Fruit fly (Drosophila melanogaster) whole organism, prepupa: ENCODE measurements around the gene CG33630.

ENCODE experiments used
- CG11294 ChIP-seq: fragments of 200-800 bp; sonication (Bioruptor generic); IDR thresholded peaks from 2 replicates; pipeline ENCODE4 v1.3.6; 2022; ENCODE audit warnings: missing biosample characterization, missing genetic modification characterization
- CG11762 ChIP-seq: fragments of 200-800 bp; sonication (Bioruptor generic); optimal IDR thresholded peaks from 3 replicates; lab custom pipeline; 2016; ENCODE audit warnings: missing biosample characterization, missing genetic modification characterization; ENCODE audit not compliant: insufficient read depth
- CG15336 ChIP-seq: fragments of 200-800 bp; sonication (Bioruptor generic); IDR thresholded peaks from 2 replicates; pipeline ENCODE4 v1.3.6; 2022; ENCODE audit warnings: missing biosample characterization, missing genetic modification characterization
- CG1621 ChIP-seq: fragments of 200-800 bp; sonication (Bioruptor generic); optimal IDR thresholded peaks from 3 replicates; lab custom pipeline; 2018; ENCODE audit warnings: missing biosample characterization, mild to moderate bottlenecking, missing genetic modification characterization
- CG3032 ChIP-seq: fragments of 200-800 bp; optimal IDR thresholded peaks from 2 replicates; lab custom pipeline; 2019; ENCODE audit warnings: missing biosample characterization, mild to moderate bottlenecking, missing genetic modification characterization, moderate library complexity
- CG32006 ChIP-seq: fragments of 200-800 bp; sonication (Bioruptor generic); optimal IDR thresholded peaks from 3 replicates; lab custom pipeline; 2017; ENCODE audit warnings: missing biosample characterization, mild to moderate bottlenecking, missing genetic modification characterization
- CG34406 ChIP-seq: fragments of 200-800 bp; sonication (Bioruptor generic); optimal IDR thresholded peaks from 3 replicates; lab custom pipeline; 2016; ENCODE audit warnings: missing biosample characterization, missing genetic modification characterization
- CG4318 ChIP-seq: fragments of 200-800 bp; sonication (Bioruptor generic); optimal IDR thresholded peaks from 3 replicates; lab custom pipeline; 2017; ENCODE audit warnings: missing biosample characterization, mild to moderate bottlenecking, missing genetic modification characterization
- CG6163 ChIP-seq: fragments of 200-800 bp; sonication (Bioruptor generic); IDR thresholded peaks from 3 replicates; pipeline ENCODE4 v1.3.6; 2022; ENCODE audit warnings: missing biosample characterization, missing genetic modification characterization
- CG6854 ChIP-seq: fragments of 200-800 bp; sonication (Bioruptor generic); optimal IDR thresholded peaks from 2 replicates; lab custom pipeline; 2017; ENCODE audit warnings: missing biosample characterization, mild to moderate bottlenecking, missing genetic modification characterization
- CG7368 ChIP-seq: fragments of 200-800 bp; sonication (Bioruptor generic); optimal IDR thresholded peaks from 3 replicates; lab custom pipeline; 2016; ENCODE audit warnings: missing biosample characterization, missing genetic modification characterization
- CG8119 ChIP-seq: fragments of 200-800 bp; sonication (Bioruptor generic); IDR thresholded peaks from 3 replicates; pipeline ENCODE4 v1.3.6; 2022; ENCODE audit warnings: missing biosample characterization, missing genetic modification characterization
- CG8632 ChIP-seq: fragments of 200-800 bp; sonication (Bioruptor generic); optimal IDR thresholded peaks from 3 replicates; lab custom pipeline; 2016; ENCODE audit warnings: missing biosample characterization, missing genetic modification characterization
- Eip78C ChIP-seq: fragments of 200-800 bp; sonication (Bioruptor generic); peaks from one replicate; lab custom pipeline; 2016; ENCODE audit warnings: missing biosample characterization, missing genetic modification characterization
- Eip93F ChIP-seq: fragments of 200-800 bp; sonication (Bioruptor generic); optimal IDR thresholded peaks from 2 replicates; lab custom pipeline; 2016; ENCODE audit warnings: missing biosample characterization, mild to moderate bottlenecking, missing genetic modification characterization
- Ets21C ChIP-seq: fragments of 200-800 bp; sonication (Bioruptor generic); optimal IDR thresholded peaks from 3 replicates; lab custom pipeline; 2016; ENCODE audit warnings: missing biosample characterization, missing genetic modification characterization
- Ets96B ChIP-seq: fragments of 200-800 bp; optimal IDR thresholded peaks from 2 replicates; lab custom pipeline; 2019; ENCODE audit warnings: missing biosample characterization, mild to moderate bottlenecking, missing genetic modification characterization, moderate library complexity
- Hr38 ChIP-seq: sonication (Bioruptor generic); optimal IDR thresholded peaks from 2 replicates; lab custom pipeline; 2016; ENCODE audit warnings: missing biosample characterization, missing genetic modification characterization
- Hr39 ChIP-seq: fragments of 200-800 bp; sonication (Bioruptor generic); optimal IDR thresholded peaks from 2 replicates; lab custom pipeline; 2016; ENCODE audit warnings: missing biosample characterization, missing genetic modification characterization
- Met ChIP-seq: fragments of 200-800 bp; sonication (Bioruptor generic); optimal IDR thresholded peaks from 3 replicates; lab custom pipeline; 2016; ENCODE audit warnings: missing biosample characterization, missing genetic modification characterization
- Sox102F ChIP-seq: fragments of 200-800 bp; sonication (Bioruptor generic); optimal IDR thresholded peaks from 2 replicates; lab custom pipeline; 2016; ENCODE audit warnings: missing biosample characterization, mild to moderate bottlenecking, missing genetic modification characterization
- achi ChIP-seq: fragments of 200-800 bp; sonication (Bioruptor generic); optimal IDR thresholded peaks from 3 replicates; lab custom pipeline; 2016; ENCODE audit warnings: missing biosample characterization, missing genetic modification characterization
- cyc ChIP-seq: fragments of 200-800 bp; sonication (Bioruptor generic); optimal IDR thresholded peaks from 3 replicates; lab custom pipeline; 2016; ENCODE audit warnings: missing biosample characterization, missing genetic modification characterization
- dac ChIP-seq: fragments of 200-800 bp; sonication (Bioruptor generic); optimal IDR thresholded peaks from 2 replicates; lab custom pipeline; 2017; ENCODE audit warnings: missing biosample characterization, mild to moderate bottlenecking, missing genetic modification characterization
- eg ChIP-seq: fragments of 200-800 bp; sonication (Bioruptor generic); IDR thresholded peaks from 3 replicates; pipeline ENCODE4 v1.3.6; 2022; ENCODE audit warnings: missing biosample characterization, missing genetic modification characterization
- fd85E ChIP-seq: fragments of 200-800 bp; sonication (Bioruptor generic); optimal IDR thresholded peaks from 3 replicates; lab custom pipeline; 2016; ENCODE audit warnings: missing biosample characterization, missing genetic modification characterization
- fkh ChIP-seq: fragments of 200-800 bp; sonication (Bioruptor generic); optimal IDR thresholded peaks from 3 replicates; lab custom pipeline; 2017; ENCODE audit warnings: missing biosample characterization, mild to moderate bottlenecking, missing genetic modification characterization, moderate library complexity
- lz ChIP-seq: fragments of 200-800 bp; sonication (Bioruptor generic); optimal IDR thresholded peaks from 3 replicates; lab custom pipeline; 2016; ENCODE audit warnings: missing biosample characterization, missing genetic modification characterization
- svp ChIP-seq: fragments of 200-800 bp; sonication (Bioruptor generic); peaks from one replicate; lab custom pipeline; 2016; ENCODE audit warnings: missing biosample characterization, missing genetic modification characterization
- topi ChIP-seq: fragments of 200-800 bp; sonication (Bioruptor generic); optimal IDR thresholded peaks from 3 replicates; lab custom pipeline; 2016; ENCODE audit warnings: missing biosample characterization, missing genetic modification characterization
- vri ChIP-seq: fragments of 200-800 bp; sonication (Bioruptor generic); optimal IDR thresholded peaks from 3 replicates; lab custom pipeline; 2016; ENCODE audit warnings: missing biosample characterization, mild to moderate bottlenecking, missing genetic modification characterization

Gene CG33630

DNA sequence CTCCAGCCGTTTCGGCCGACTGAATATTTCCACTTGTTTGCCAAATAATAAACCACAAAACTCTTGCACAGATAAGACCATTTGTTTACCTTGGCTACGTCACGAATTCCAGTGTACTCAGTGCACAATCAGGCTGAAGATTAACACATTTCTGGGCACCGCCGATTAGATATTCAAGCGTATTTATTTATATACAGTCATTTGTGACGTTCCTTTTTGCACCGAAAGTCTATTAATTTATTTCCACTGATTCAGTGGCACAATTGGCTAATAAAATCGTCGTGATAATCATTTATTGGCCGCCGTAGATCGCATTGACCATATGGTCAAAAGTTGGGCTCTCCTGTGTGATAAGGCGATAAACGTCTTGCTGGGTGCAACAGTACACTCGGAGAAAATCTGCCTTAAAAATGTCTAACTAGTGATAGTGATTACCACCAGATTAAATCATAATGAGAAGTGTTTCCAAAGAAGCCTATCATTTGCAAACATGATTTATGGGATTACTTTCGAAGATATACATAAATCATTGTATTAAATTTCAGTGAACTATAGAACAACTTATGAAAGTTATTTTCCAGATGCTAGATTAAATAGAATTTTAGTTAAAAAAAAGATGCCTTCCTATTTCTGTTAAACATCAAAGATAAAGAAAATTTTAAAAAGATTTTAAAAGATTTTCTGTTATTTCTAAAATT lies 8.0 kb upstream of the CG33630 start:
- no peak for TF ChIP-seq CG15336 (GFP tag; lab: Robert Waterston, UW)
- no peak for TF ChIP-seq eg (GFP tag; lab: Robert Waterston, UW)
- TF ChIP-seq fkh (GFP tag; lab: Kevin White, UChicago), result peak; percentile 46
- TF ChIP-seq vri (GFP tag; lab: Kevin White, UChicago), result peak; percentile 87
- TF ChIP-seq Met (GFP tag; lab: Kevin White, UChicago), result peak; percentile 29
- TF ChIP-seq Ets21C (GFP tag; lab: Kevin White, UChicago), result no peak
- TF ChIP-seq CG11762, result no peak
- TF ChIP-seq CG8119 (GFP tag; lab: Robert Waterston, UW), result no peak
- TF ChIP-seq Eip78C (GFP tag; lab: Kevin White, UChicago), result peak; percentile 12
- peak; percentile 79 for TF ChIP-seq Eip93F (GFP tag; lab: Kevin White, UChicago)
- TF ChIP-seq Hr39, result peak; percentile 15
- TF ChIP-seq CG1621 (tag; lab: Kevin White, UChicago), result no peak

- TF ChIP-seq CG34406 (GFP tag; lab: Kevin White, UChicago) (no peak), vri (GFP tag; lab: Kevin White, UChicago) (peak; percentile 53), Hr39 (no peak)
These were observed 7.4 kb upstream of the CG33630 start for dm6 chr3R:10055004-10055403.

dm6 chr3R:10055951-10056350 lies 6.5 kb upstream of the CG33630 start, which contains the start of gene Npc2d:
Gene Npc2d, minus strand, starts transcription at chr3R:10056083.
- TF ChIP-seq Sox102F (GFP tag; lab: Kevin White, UChicago) (no peak), Eip78C (GFP tag; lab: Kevin White, UChicago) (no peak), CG11294 (GFP tag; lab: Robert Waterston, UW) (no peak), CG8632 (GFP tag; lab: Kevin White, UChicago) (no peak), CG6854 (GFP tag; lab: Kevin White, UChicago) (no peak), Hr38 (GFP tag; lab: Kevin White, UChicago) (no peak), Hr39 (no peak), CG4318 (GFP tag; lab: Kevin White, UChicago) (no peak), CG34406 (GFP tag; lab: Kevin White, UChicago) (no peak), lz (no peak), dac (GFP tag; lab: Kevin White, UChicago) (no peak), achi (GFP tag; lab: Kevin White, UChicago) (no peak), fd85E (GFP tag; lab: Kevin White, UChicago) (no peak), CG3032 (no peak), svp (no peak), CG32006 (no peak), CG6163 (GFP tag; lab: Robert Waterston, UW) (no peak)

DNA sequence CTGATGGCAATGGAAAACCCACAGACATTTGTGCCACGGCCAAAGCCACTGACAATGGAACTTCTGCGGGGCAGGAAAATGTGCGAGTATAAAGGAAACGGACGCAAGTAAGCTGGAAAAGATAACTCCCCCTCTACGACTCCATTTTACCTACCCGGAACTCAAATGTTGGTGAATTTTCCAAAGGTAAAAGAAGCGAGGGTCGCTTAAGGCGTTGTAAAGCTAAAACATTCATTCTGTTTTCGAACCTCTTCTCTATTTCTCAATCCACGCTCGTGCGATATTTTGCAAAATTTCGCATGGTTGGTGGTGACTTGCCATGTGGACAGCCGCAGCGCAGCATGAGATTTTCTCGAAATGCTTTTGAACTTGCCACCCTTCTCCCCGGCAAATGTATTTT lies 5.8 kb upstream of the CG33630 start:
- no peak for TF ChIP-seq Sox102F (GFP tag; lab: Kevin White, UChicago)
- no peak for TF ChIP-seq fkh (GFP tag; lab: Kevin White, UChicago)
- no peak for TF ChIP-seq dac (GFP tag; lab: Kevin White, UChicago)
- no peak for TF ChIP-seq CG1621 (tag; lab: Kevin White, UChicago)
- no peak for TF ChIP-seq CG6854 (GFP tag; lab: Kevin White, UChicago)
- no peak for TF ChIP-seq topi (GFP tag; lab: Kevin White, UChicago)
- no peak for TF ChIP-seq vri (GFP tag; lab: Kevin White, UChicago)
- no peak for TF ChIP-seq CG11294 (GFP tag; lab: Robert Waterston, UW)
- no peak for TF ChIP-seq Ets96B (tag; lab: Kevin White, UChicago)
- TF ChIP-seq CG6163 (GFP tag; lab: Robert Waterston, UW), result no peak
- TF ChIP-seq CG7368 (GFP tag; lab: Kevin White, UChicago), result no peak

dm6 chr3R:10059358-10059757 lies 3.1 kb upstream of the CG33630 start:
- peak; percentile 27 for TF ChIP-seq vri (GFP tag; lab: Kevin White, UChicago)
- no peak for TF ChIP-seq Hr38 (GFP tag; lab: Kevin White, UChicago)
- TF ChIP-seq cyc (GFP tag; lab: Kevin White, UChicago), result no peak
